Worm (Caenorhabditis elegans): ENCODE results near the gene K10G9.2.

ce11 chrIII:10261682-10262081 lies 24.0 kb upstream of the K10G9.2 start, which contains the start of gene bbs-5:
- TF ChIP-seq lir-3 (tag; optimal IDR thresholded peaks at IDR 0.05; ENCODE audit: poor library complexity) (no peak), nhr-237 (tag; optimal IDR thresholded peaks at IDR 0.05) (no peak)

All from whole organism, L1 larva.